Worm (Caenorhabditis elegans) whole organism, mixed stage, embryonic: Measurements from ENCODE around the gene clec-84.

Experiments used
- bed-3 ChIP-seq: fragments of 200-800 bp; sonication (Bioruptor generic); optimal IDR thresholded peaks from 3 replicates; lab custom pipeline; 2018; ENCODE audit warnings: mild to moderate bottlenecking, missing genetic modification characterization, moderate library complexity, missing compliant biosample characterization
- elt-3 ChIP-seq: fragments of 150-350 bp; optimal IDR thresholded peaks from 2 replicates; lab custom pipeline; 2014; ENCODE audit warnings: missing biosample characterization, missing genetic modification characterization
- lin-32 ChIP-seq: fragments of 200-800 bp; sonication (Bioruptor generic); optimal IDR thresholded peaks from 2 replicates; lab custom pipeline; 2018; ENCODE audit warnings: mild to moderate bottlenecking, missing genetic modification characterization, missing compliant biosample characterization
- lsy-2 ChIP-seq: fragments of 150-350 bp; optimal IDR thresholded peaks from 2 replicates; lab custom pipeline; 2014; ENCODE audit warnings: missing biosample characterization, missing genetic modification characterization
- mab-5 ChIP-seq: fragments of 150-350 bp; optimal IDR thresholded peaks from 2 replicates; lab custom pipeline; 2014; ENCODE audit warnings: missing biosample characterization, missing genetic modification characterization
- nhr-12 ChIP-seq: fragments of 150-350 bp; optimal IDR thresholded peaks from 2 replicates; lab custom pipeline; 2014; ENCODE audit warnings: missing biosample characterization, missing genetic modification characterization
- nhr-2 ChIP-seq: fragments of 150-350 bp; optimal IDR thresholded peaks from 2 replicates; lab custom pipeline; 2014; ENCODE audit warnings: missing biosample characterization, missing genetic modification characterization
- nhr-237 ChIP-seq: fragments of 150-350 bp; optimal IDR thresholded peaks from 2 replicates; lab custom pipeline; 2014; ENCODE audit warnings: missing biosample characterization, missing genetic modification characterization
- nhr-28 ChIP-seq: fragments of 150-350 bp; optimal IDR thresholded peaks from 2 replicates; lab custom pipeline; 2014; ENCODE audit warnings: missing biosample characterization, missing genetic modification characterization
- unc-62 ChIP-seq: fragments of 150-350 bp; optimal IDR thresholded peaks from 2 replicates; lab custom pipeline; 2014; ENCODE audit warnings: missing biosample characterization, missing genetic modification reagents, missing genetic modification characterization
- ztf-11 ChIP-seq: fragments of 150-350 bp; optimal IDR thresholded peaks from 2 replicates; lab custom pipeline; 2014; ENCODE audit warnings: missing biosample characterization, missing genetic modification characterization

- TF ChIP-seq lsy-2 (tag; lab: Kevin White, UChicago) (no peak), lin-32 (peak; percentile 28), nhr-237 (tag; lab: Kevin White, UChicago) (no peak), unc-62 (GFP tag; lab: Kevin White, UChicago) (no peak), nhr-2 (tag; lab: Kevin White, UChicago) (no peak), mab-5 (no peak), nhr-28 (tag; lab: Kevin White, UChicago) (no peak), elt-3 (tag; lab: Kevin White, UChicago) (no peak), nhr-12 (tag; lab: Kevin White, UChicago) (no peak), bed-3 (no peak), ztf-11 (tag; lab: Kevin White, UChicago) (no peak)
These were observed 36.7 kb upstream of the clec-84 start, which contains the start of gene Y54G2A.45 for ce11 chrIV:2805525-2805924.
